Worm (Caenorhabditis elegans): ENCODE results near the gene gst-4.

DNA sequence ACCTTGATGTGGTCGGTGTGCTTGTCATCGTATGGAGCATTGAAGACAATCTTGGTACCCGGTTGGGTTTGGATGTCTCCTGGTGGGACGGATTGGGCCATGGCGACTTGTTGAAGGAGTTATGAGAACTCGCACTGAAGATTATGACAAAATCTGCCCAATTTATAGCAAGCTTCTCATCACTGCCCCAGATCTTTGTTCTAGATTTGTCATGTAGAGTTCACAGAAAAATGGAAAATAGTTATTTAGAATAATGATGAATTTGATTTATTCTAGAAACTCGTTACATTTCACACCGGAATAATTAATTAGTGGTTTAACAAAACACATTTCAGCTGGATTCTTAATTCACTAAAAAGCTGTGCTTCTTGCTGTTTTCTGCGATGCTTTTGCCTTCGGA, 1.6 kb downstream of the gst-4 start, which contains the start of gene msp-38:
- TF ChIP-seq dmd-6 (GFP tag; IDR thresholded peaks at IDR 0.05) (no peak), mdl-1 (tag; optimal IDR thresholded peaks at IDR 0.05) (no peak), pqm-1 (tag; optimal IDR thresholded peaks at IDR 0.05) (no peak), lin-29 (GFP tag; IDR thresholded peaks at IDR 0.05) (no peak), lin-13 (GFP tag; optimal IDR thresholded peaks at IDR 0.05) (no peak), zfp-2 (tag; optimal IDR thresholded peaks at IDR 0.05) (no peak), ztf-11 (tag; optimal IDR thresholded peaks at IDR 0.05) (no peak), pha-4 (GFP tag; IDR thresholded peaks at IDR 0.05) (no peak), pha-4 (tag; optimal IDR thresholded peaks at IDR 0.05) (no peak)
